Worm (Caenorhabditis elegans) whole organism, mixed stage, embryonic: ENCODE measurements around the gene znf-622.

Experiments
- lin-32 ChIP-seq: fragments of 200-800 bp; sonication (Bioruptor generic); optimal IDR thresholded peaks from 2 replicates; lab custom pipeline; 2018; ENCODE audit warnings: mild to moderate bottlenecking, missing genetic modification characterization, missing compliant biosample characterization
- nhr-76 ChIP-seq: sonication (generic microtip); optimal IDR thresholded peaks from 2 replicates; lab custom pipeline; 2017; ENCODE audit warnings: missing biosample characterization, missing genetic modification characterization
- tbx-8 ChIP-seq: fragments of 200-800 bp; sonication (Bioruptor generic); optimal IDR thresholded peaks from 2 replicates; lab custom pipeline; 2018; ENCODE audit warnings: mild to moderate bottlenecking, missing genetic modification characterization, moderate library complexity, missing compliant biosample characterization
- unc-39 ChIP-seq: fragments of 150-350 bp; optimal IDR thresholded peaks from 2 replicates; lab custom pipeline; 2014; ENCODE audit warnings: missing biosample characterization, missing genetic modification characterization

ce11 chrIII:6402810-6403209 is 21.4 kb downstream of the znf-622 start:
- no peak for TF ChIP-seq unc-39 (tag; lab: Kevin White, UChicago)
- TF ChIP-seq nhr-76 (tag; lab: Kevin White, UChicago): no peak
- TF ChIP-seq tbx-8 (GFP tag; lab: Kevin White, UChicago): no peak
- TF ChIP-seq lin-32 (GFP tag; lab: Kevin White, UChicago): no peak
